Worm (Caenorhabditis elegans): ENCODE results near the gene F13B9.2.

F13B9.2 gene

DNA sequence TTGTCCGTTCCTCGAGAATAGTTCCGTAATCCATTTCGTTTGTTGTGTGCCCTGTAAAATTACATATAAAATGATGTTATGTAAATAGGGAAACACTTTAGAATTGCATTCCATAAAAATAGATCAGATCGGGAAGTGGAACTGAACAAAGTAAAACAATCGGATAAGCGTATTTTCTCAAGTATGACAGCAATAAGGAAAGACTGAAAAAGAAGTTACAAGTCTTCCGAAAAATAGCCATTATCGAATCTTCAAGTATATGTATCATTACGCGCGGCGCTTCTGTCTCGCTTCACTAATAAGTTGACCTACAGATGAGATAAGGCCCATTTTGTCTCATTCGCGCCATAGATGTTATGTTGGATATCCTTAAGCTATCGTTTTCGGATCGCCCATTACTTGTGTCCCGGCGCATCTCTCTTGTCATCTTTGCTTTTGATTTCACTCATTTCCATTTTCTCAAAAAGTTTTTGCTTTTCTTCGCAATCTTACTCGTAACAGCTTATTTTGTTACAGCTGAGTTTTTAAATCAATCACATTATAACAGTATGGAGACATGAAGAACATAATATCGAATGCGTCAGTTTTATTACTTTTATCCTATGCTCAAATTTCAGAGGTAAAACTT is at the start of gene F13B9.2, which contains the start of gene fis-2:
Gene F13B9.2, plus strand, starts transcription at position 515 of the 628 bp plus-strand sequence.
Gene fis-2, minus strand, starts transcription at position 51 of the 628 bp plus-strand sequence.
- TF ChIP-seq ceh-16 (tag; optimal IDR thresholded peaks at IDR 0.05) (no peak), nhr-11 (tag; optimal IDR thresholded peaks at IDR 0.05) (no peak), zag-1 (tag; optimal IDR thresholded peaks at IDR 0.05) (no peak), gmeb-1 (tag; optimal IDR thresholded peaks at IDR 0.05) (no peak), C34F6.9 (tag; optimal IDR thresholded peaks at IDR 0.05) (no peak), ZK546.5 (tag; optimal IDR thresholded peaks at IDR 0.05) (no peak), aly-2 (tag; optimal IDR thresholded peaks at IDR 0.05) (no peak), snpc-4 (tag; optimal IDR thresholded peaks at IDR 0.05) (no peak), ceh-82 (tag; optimal IDR thresholded peaks at IDR 0.05) (no peak), alr-1 (tag; optimal IDR thresholded peaks at IDR 0.05) (no peak), lin-11 (tag; optimal IDR thresholded peaks at IDR 0.05) (no peak)

DNA sequence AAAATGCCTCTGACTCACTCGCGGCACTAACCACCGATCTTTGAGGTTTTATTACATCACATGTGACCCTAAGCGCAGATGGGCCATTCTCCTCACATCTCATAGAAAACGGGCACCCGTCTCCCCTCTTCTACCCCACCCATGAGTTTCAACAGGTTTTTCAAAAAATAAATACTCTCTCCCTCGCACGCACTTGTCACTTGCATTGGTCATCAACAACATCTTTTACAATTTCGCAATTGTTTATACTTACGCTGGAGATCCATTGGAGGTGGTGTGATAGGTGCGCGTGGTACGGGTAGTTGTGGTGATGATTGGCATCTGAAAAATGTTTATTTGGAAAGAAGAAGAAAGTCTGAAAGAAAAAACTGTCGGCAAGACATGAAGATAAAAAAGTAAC is 49.5 kb upstream of the F13B9.2 start, which contains the start of gene M60.4:
Gene M60.4, minus strand, starts transcription at position 321 of the 400 bp plus-strand sequence.
- TF ChIP-seq egl-27 (tag; optimal IDR thresholded peaks at IDR 0.05) = peak; percentile 10
- peak; percentile 35 for TF ChIP-seq C34F6.9 (tag; optimal IDR thresholded peaks at IDR 0.05)
- peak; percentile 56 for TF ChIP-seq gmeb-1 (tag; optimal IDR thresholded peaks at IDR 0.05)
- no peak for TF ChIP-seq sem-4 (tag; optimal IDR thresholded peaks at IDR 0.05)
- peak in 1 of 2 experiments; percentile 47 for TF ChIP-seq lsy-2 (tag; optimal IDR thresholded peaks at IDR 0.05)
- peak; percentile 94 for TF ChIP-seq nhr-25 (tag; optimal IDR thresholded peaks at IDR 0.05)
- TF ChIP-seq sma-9 (GFP tag; optimal IDR thresholded peaks at IDR 0.05) = peak; percentile 79
- no peak for TF ChIP-seq sma-9 (tag; optimal IDR thresholded peaks at IDR 0.05)
- TF ChIP-seq fos-1 (tag; optimal IDR thresholded peaks at IDR 0.05) = peak; percentile 7
- TF ChIP-seq peb-1 (tag; optimal IDR thresholded peaks at IDR 0.05) = no peak
- no peak for TF ChIP-seq aly-2 (tag; optimal IDR thresholded peaks at IDR 0.05)
- no peak for TF ChIP-seq nhr-237 (tag; optimal IDR thresholded peaks at IDR 0.05)
- peak; percentile 91 for TF ChIP-seq nhr-129 (tag; optimal IDR thresholded peaks at IDR 0.05)
- TF ChIP-seq F13H6.1 (tag; optimal IDR thresholded peaks at IDR 0.05) = peak; percentile 47
- TF ChIP-seq blmp-1 (tag; optimal IDR thresholded peaks at IDR 0.05; ENCODE audit: insufficient read depth) = peak; percentile 78
- peak; percentile 74 for TF ChIP-seq nhr-6 (tag; optimal IDR thresholded peaks at IDR 0.05)
- no peak for TF ChIP-seq ceh-82 (tag; optimal IDR thresholded peaks at IDR 0.05)
- peak; percentile 58 for TF ChIP-seq lin-13 (GFP tag; optimal IDR thresholded peaks at IDR 0.05)
- TF ChIP-seq ztf-4 (tag; optimal IDR thresholded peaks at IDR 0.05) = peak; percentile 82
- peak; percentile 44 to 48 for TF ChIP-seq mdl-1 (tag; optimal IDR thresholded peaks at IDR 0.05)
- TF ChIP-seq sma-3 (GFP tag; optimal IDR thresholded peaks at IDR 0.05) = peak; percentile 80
- no peak for TF ChIP-seq ztf-11 (tag; optimal IDR thresholded peaks at IDR 0.05)
- TF ChIP-seq crh-2 (tag; optimal IDR thresholded peaks at IDR 0.05) = peak; percentile 70

ce11 chrX:8236515-8236914 is 49.0 kb upstream of the F13B9.2 start:
- peak; percentile 39 for TF ChIP-seq sma-9 (GFP tag; optimal IDR thresholded peaks at IDR 0.05)
- TF ChIP-seq sma-9 (tag; optimal IDR thresholded peaks at IDR 0.05) = no peak
- TF ChIP-seq crh-2 (tag; optimal IDR thresholded peaks at IDR 0.05) = no peak
- TF ChIP-seq nhr-129 (tag; optimal IDR thresholded peaks at IDR 0.05) = peak; percentile 61
- no peak for TF ChIP-seq ztf-4 (tag; optimal IDR thresholded peaks at IDR 0.05)
- no peak for TF ChIP-seq blmp-1 (tag; optimal IDR thresholded peaks at IDR 0.05; ENCODE audit: insufficient read depth)
- TF ChIP-seq fos-1 (tag; optimal IDR thresholded peaks at IDR 0.05) = peak; percentile 2

- TF ChIP-seq nhr-21 (tag; optimal IDR thresholded peaks at IDR 0.05) = no peak
- no peak for TF ChIP-seq mdl-1 (tag; optimal IDR thresholded peaks at IDR 0.05)
- peak; percentile 68 for TF ChIP-seq nhr-129 (tag; optimal IDR thresholded peaks at IDR 0.05)
- TF ChIP-seq ZK546.5 (tag; optimal IDR thresholded peaks at IDR 0.05) = no peak
- no peak for TF ChIP-seq lin-11 (tag; optimal IDR thresholded peaks at IDR 0.05)
- peak; percentile 65 for TF ChIP-seq nhr-25 (tag; optimal IDR thresholded peaks at IDR 0.05)
- TF ChIP-seq nhr-12 (tag; optimal IDR thresholded peaks at IDR 0.05) = no peak
- TF ChIP-seq peb-1 (tag; optimal IDR thresholded peaks at IDR 0.05) = no peak
- TF ChIP-seq nhr-77 (tag; optimal IDR thresholded peaks at IDR 0.05) = no peak
- peak; percentile 8 for TF ChIP-seq C34F6.9 (tag; optimal IDR thresholded peaks at IDR 0.05)
- TF ChIP-seq zag-1 (tag; optimal IDR thresholded peaks at IDR 0.05) = no peak
- peak; percentile 50 for TF ChIP-seq fos-1 (tag; optimal IDR thresholded peaks at IDR 0.05)
- no peak for TF ChIP-seq elt-3 (tag; optimal IDR thresholded peaks at IDR 0.05)
- TF ChIP-seq mbf-1 (tag; optimal IDR thresholded peaks at IDR 0.05) = no peak
- no peak for TF ChIP-seq lin-39 (tag; optimal IDR thresholded peaks at IDR 0.05)
- peak; percentile 50 for TF ChIP-seq sma-3 (GFP tag; optimal IDR thresholded peaks at IDR 0.05)
- TF ChIP-seq nhr-6 (tag; optimal IDR thresholded peaks at IDR 0.05) = peak; percentile 17
- no peak for TF ChIP-seq aly-2 (tag; optimal IDR thresholded peaks at IDR 0.05)
- no peak for TF ChIP-seq skn-1 (tag; optimal IDR thresholded peaks at IDR 0.05)
- TF ChIP-seq ceh-82 (tag; optimal IDR thresholded peaks at IDR 0.05) = no peak
- no peak for TF ChIP-seq R02D3.7 (tag; optimal IDR thresholded peaks at IDR 0.05)
- TF ChIP-seq nhr-23 (tag; optimal IDR thresholded peaks at IDR 0.05) = no peak
- peak; percentile 55 for TF ChIP-seq gmeb-1 (tag; optimal IDR thresholded peaks at IDR 0.05)
- TF ChIP-seq ztf-1 (GFP tag; conservative IDR thresholded peaks at IDR 0.05) = no peak
- no peak for TF ChIP-seq F13H6.1 (tag; optimal IDR thresholded peaks at IDR 0.05)
- peak; percentile 23 for TF ChIP-seq crh-2 (tag; optimal IDR thresholded peaks at IDR 0.05)
Observed at ce11 chrX:8238639-8239055, 46.8 kb upstream of the F13B9.2 start.
